Worm (Caenorhabditis elegans) whole organism, young adult: Measurements from ENCODE around the gene T11B7.1.
A peak's percentile ranks its signal among the peaks of the same experiment; 100 is the strongest.

ENCODE experiments used
- B0019.2 ChIP-seq: fragments of 200-800 bp; sonication (Bioruptor generic); conservative IDR thresholded peaks from 2 replicates; pipeline ENCODE4 v1.3.6; 2022; ENCODE audit warnings: missing genetic modification reagents, missing genetic modification characterization, missing compliant biosample characterization
- F23B12.7 ChIP-seq: sonication (generic microtip); optimal IDR thresholded peaks from 2 replicates; lab custom pipeline; 2017; ENCODE audit warnings: missing genetic modification characterization, mild to moderate bottlenecking, missing compliant biosample characterization, antibody characterized with exemption, moderate library complexity; ENCODE audit not compliant: insufficient read depth
- F33H1.4 ChIP-seq: fragments of 200-800 bp; sonication (Bioruptor generic); IDR thresholded peaks from 2 replicates; pipeline ENCODE4 v1.3.6; 2022; ENCODE audit warnings: missing genetic modification reagents, missing genetic modification characterization, missing compliant biosample characterization
- F52B5.7 ChIP-seq: sonication (generic microtip); optimal IDR thresholded peaks from 2 replicates; lab custom pipeline; 2016; ENCODE audit warnings: mild to moderate bottlenecking, missing genetic modification characterization, missing compliant biosample characterization
- F55B11.4 ChIP-seq: sonication (generic microtip); optimal IDR thresholded peaks from 2 replicates; lab custom pipeline; 2016; ENCODE audit warnings: missing compliant biosample characterization, missing genetic modification characterization, borderline replicate concordance; ENCODE audit not compliant: insufficient read depth
- Y53G8AR.9 ChIP-seq: fragments of 200-800 bp; sonication (Bioruptor generic); conservative IDR thresholded peaks from 2 replicates; pipeline ENCODE4 v1.3.6; 2022; ENCODE audit warnings: missing genetic modification reagents, missing genetic modification characterization, missing compliant biosample characterization
- akir-1 ChIP-seq: fragments of 200-800 bp; sonication (Bioruptor generic); optimal IDR thresholded peaks from 2 replicates; lab custom pipeline; 2018; ENCODE audit warnings: mild to moderate bottlenecking, missing genetic modification characterization, moderate library complexity, missing compliant biosample characterization
- attf-3 ChIP-seq: fragments of 200-800 bp; sonication (Bioruptor generic); conservative IDR thresholded peaks from 2 replicates; pipeline ENCODE4 v1.3.6; 2022; ENCODE audit warnings: missing genetic modification reagents, missing genetic modification characterization, missing compliant biosample characterization
- ccch-3 ChIP-seq: fragments of 200-800 bp; sonication (Bioruptor generic); optimal IDR thresholded peaks from 2 replicates; lab custom pipeline; 2018; ENCODE audit warnings: mild to moderate bottlenecking, missing genetic modification characterization, missing compliant biosample characterization
- ceh-79 ChIP-seq: sonication (generic microtip); optimal IDR thresholded peaks from 2 replicates; lab custom pipeline; 2017; ENCODE audit warnings: mild to moderate bottlenecking, missing genetic modification characterization, missing compliant biosample characterization
- dox-1 ChIP-seq: fragments of 200-800 bp; sonication (Bioruptor generic); IDR thresholded peaks from 2 replicates; pipeline ENCODE4 v1.3.6; 2022; ENCODE audit warnings: missing genetic modification reagents, missing genetic modification characterization, missing compliant biosample characterization
- dpff-1 ChIP-seq: sonication (generic microtip); optimal IDR thresholded peaks from 2 replicates; lab custom pipeline; 2017; ENCODE audit warnings: mild to moderate bottlenecking, missing genetic modification characterization, missing compliant biosample characterization
- efl-1 ChIP-seq: fragments of 150-350 bp; optimal IDR thresholded peaks from 2 replicates; lab custom pipeline; 2014; ENCODE audit warnings: missing biosample characterization, missing genetic modification reagents, missing genetic modification characterization
- egrh-3 ChIP-seq: fragments of 200-800 bp; sonication (Bioruptor generic); IDR thresholded peaks from 2 replicates; pipeline ENCODE4 v1.3.6; 2022; ENCODE audit warnings: missing genetic modification reagents, missing genetic modification characterization, missing compliant biosample characterization
- ekl-4 ChIP-seq: fragments of 200-800 bp; sonication (Bioruptor generic); IDR thresholded peaks from 2 replicates; pipeline ENCODE4 v1.3.6; 2022; ENCODE audit warnings: missing genetic modification reagents, missing genetic modification characterization, missing compliant biosample characterization
- fkh-3 ChIP-seq: sonication (generic microtip); optimal IDR thresholded peaks from 2 replicates; lab custom pipeline; 2016; ENCODE audit warnings: mild to moderate bottlenecking, missing genetic modification characterization, missing compliant biosample characterization
- gei-17 ChIP-seq: fragments of 200-800 bp; sonication (Bioruptor generic); optimal IDR thresholded peaks from 2 replicates; lab custom pipeline; 2018; ENCODE audit warnings: mild to moderate bottlenecking, missing genetic modification characterization, missing compliant biosample characterization
- hlh-12 ChIP-seq: sonication (generic microtip); optimal IDR thresholded peaks from 2 replicates; lab custom pipeline; 2016; ENCODE audit warnings: missing genetic modification characterization, missing compliant biosample characterization
- hmg-20 ChIP-seq: fragments of 200-800 bp; sonication (Bioruptor generic); IDR thresholded peaks from 2 replicates; pipeline ENCODE4 v1.3.6; 2022; ENCODE audit warnings: missing genetic modification reagents, missing genetic modification characterization, missing compliant biosample characterization
- let-526 ChIP-seq: fragments of 200-800 bp; sonication (Bioruptor generic); IDR thresholded peaks from 2 replicates; pipeline ENCODE4 v1.3.6; 2022; ENCODE audit warnings: missing genetic modification reagents, missing genetic modification characterization, missing compliant biosample characterization
- lin-40 ChIP-seq: sonication (generic microtip); optimal IDR thresholded peaks from 2 replicates; lab custom pipeline; 2016; ENCODE audit warnings: missing genetic modification characterization, mild to moderate bottlenecking, missing compliant biosample characterization, missing genotype, missing genetic modification reagents
- madf-8 ChIP-seq: fragments of 200-800 bp; sonication (Bioruptor generic); conservative IDR thresholded peaks from 2 replicates; pipeline ENCODE4 v1.3.6; 2022; ENCODE audit warnings: missing genetic modification reagents, missing genetic modification characterization, missing compliant biosample characterization
- mcd-1 ChIP-seq: fragments of 200-800 bp; sonication (Bioruptor generic); IDR thresholded peaks from 2 replicates; pipeline ENCODE4 v1.3.6; 2022; ENCODE audit warnings: missing genetic modification reagents, missing genetic modification characterization, missing compliant biosample characterization
- mxl-1 ChIP-seq: sonication (generic microtip); optimal IDR thresholded peaks from 2 replicates; lab custom pipeline; 2016; ENCODE audit warnings: missing genetic modification characterization, missing compliant biosample characterization
- nfya-2 ChIP-seq: fragments of 200-800 bp; sonication (Bioruptor generic); IDR thresholded peaks from 2 replicates; pipeline ENCODE4 v1.3.6; 2022; ENCODE audit warnings: missing genetic modification reagents, missing genetic modification characterization, missing compliant biosample characterization
- nhr-80 ChIP-seq: sonication (generic microtip); optimal IDR thresholded peaks from 2 replicates; lab custom pipeline; 2016; ENCODE audit warnings: missing genetic modification characterization, missing compliant biosample characterization
- nhr-90 ChIP-seq: sonication (generic microtip); optimal IDR thresholded peaks from 2 replicates; lab custom pipeline; 2016; ENCODE audit warnings: missing genotype, mild to moderate bottlenecking, missing genetic modification characterization, missing compliant biosample characterization
- rcor-1 ChIP-seq: fragments of 200-800 bp; sonication (Bioruptor generic); IDR thresholded peaks from 2 replicates; pipeline ENCODE4 v1.3.6; 2022; ENCODE audit warnings: missing genetic modification reagents, missing genetic modification characterization, missing compliant biosample characterization
- snpc-4 ChIP-seq, 5 experiments: fragments of 150-350 bp in 1 of 5; sonication (generic microtip) in 4 of 5; optimal IDR thresholded peaks; 2 replicates each; lab custom pipeline; 2014 to 2018; ENCODE audit warnings: missing genetic modification characterization in 5 of 5, missing biosample characterization in 3 of 5, antibody characterized with exemption in 2 of 5, mild to moderate bottlenecking in 2 of 5, missing compliant biosample characterization in 2 of 5, missing genotype in 2 of 5, moderate library complexity in 2 of 5, missing genetic modification reagents in 1 of 5
- tbx-9 ChIP-seq: sonication (generic microtip); optimal IDR thresholded peaks from 2 replicates; lab custom pipeline; 2016; ENCODE audit warnings: borderline replicate concordance, missing genetic modification characterization, inconsistent platforms, missing compliant biosample characterization
- unc-62 ChIP-seq: fragments of 150-350 bp; optimal IDR thresholded peaks from 2 replicates; lab custom pipeline; 2014; ENCODE audit warnings: missing biosample characterization, missing genetic modification reagents, missing genetic modification characterization
- zfh-2 ChIP-seq: fragments of 200-800 bp; sonication (Bioruptor generic); conservative IDR thresholded peaks from 2 replicates; pipeline ENCODE4 v1.3.6; 2022; ENCODE audit warnings: missing genetic modification reagents, missing genetic modification characterization, missing compliant biosample characterization
- ztf-22 ChIP-seq: fragments of 200-800 bp; sonication (Bioruptor generic); optimal IDR thresholded peaks from 2 replicates; lab custom pipeline; 2018; ENCODE audit warnings: mild to moderate bottlenecking, missing genetic modification characterization, moderate library complexity, missing compliant biosample characterization
- ztf-25 ChIP-seq: fragments of 200-800 bp; sonication (Bioruptor generic); IDR thresholded peaks from 2 replicates; pipeline ENCODE4 v1.3.6; 2022; ENCODE audit warnings: missing genetic modification reagents, missing genetic modification characterization, missing compliant biosample characterization
- ztf-28 ChIP-seq: fragments of 200-800 bp; sonication (Bioruptor generic); IDR thresholded peaks from 2 replicates; pipeline ENCODE4 v1.3.6; 2022; ENCODE audit warnings: missing genetic modification reagents, missing genetic modification characterization, missing compliant biosample characterization

The T11B7.1 gene

ce11 chrIV:8844457-8844856, 3.9 kb downstream of the T11B7.1 start, which contains the start of gene T11B7.2:
T11B7.2 (minus strand) TSS chrIV:8844557.
- no peak for TF ChIP-seq tbx-9 (tag; lab: Kevin White, UChicago)
- TF ChIP-seq, all 124 proteins: peak for 0

ce11 chrIV:8845922-8846321, 5.4 kb downstream of the T11B7.1 start:
- TF ChIP-seq nhr-80 (peak; percentile 68), ceh-79 (tag; lab: Kevin White, UChicago) (no peak)
- TF ChIP-seq, all 124 proteins: peak for 1

ce11 chrIV:8847918-8848317, 7.4 kb downstream of the T11B7.1 start, which contains the start of gene col-118:
col-118 (plus strand) TSS chrIV:8848218.
- TF ChIP-seq F23B12.7, result no peak
- no peak for TF ChIP-seq hmg-20 (GFP tag; lab: Robert Waterston, UW)
- TF ChIP-seq ztf-25 (GFP tag; lab: Robert Waterston, UW), result no peak
- no peak for TF ChIP-seq mxl-1 (tag; lab: Kevin White, UChicago)
- TF ChIP-seq F33H1.4 (GFP tag; lab: Robert Waterston, UW), result no peak
- TF ChIP-seq snpc-4 (GFP tag; optimal IDR thresholded peaks at IDR 0.05; lab: Kevin White, UChicago), result no peak
- no peak for TF ChIP-seq snpc-4 (tag; optimal IDR thresholded peaks at IDR 0.05; lab: Kevin White, UChicago)
- no peak for TF ChIP-seq efl-1 (GFP tag; lab: Kevin White, UChicago)
- TF ChIP-seq nfya-2 (GFP tag; lab: Robert Waterston, UW), result no peak
- TF ChIP-seq madf-8 (GFP tag; lab: Robert Waterston, UW), result no peak
- TF ChIP-seq attf-3 (GFP tag; lab: Robert Waterston, UW), result no peak
- no peak for TF ChIP-seq dox-1 (GFP tag; lab: Robert Waterston, UW)
- TF ChIP-seq ztf-22 (GFP tag; lab: Kevin White, UChicago), result no peak
- TF ChIP-seq akir-1 (GFP tag; lab: Kevin White, UChicago), result no peak
- TF ChIP-seq hlh-12 (tag; lab: Kevin White, UChicago), result no peak
- no peak for TF ChIP-seq mcd-1 (GFP tag; lab: Robert Waterston, UW)
- TF ChIP-seq fkh-3 (tag; lab: Kevin White, UChicago), result no peak
- TF ChIP-seq F55B11.4 (tag; lab: Kevin White, UChicago), result no peak
- TF ChIP-seq unc-62 (GFP tag; lab: Kevin White, UChicago), result no peak

ce11 chrIV:8848983-8849382, 8.5 kb downstream of the T11B7.1 start:
- TF ChIP-seq zfh-2 (GFP tag; lab: Robert Waterston, UW) (peak; percentile 83), egrh-3 (GFP tag; lab: Robert Waterston, UW) (peak; percentile 35; the same call in 1 of the 2 replicates), nhr-90 (tag; lab: Kevin White, UChicago) (no peak)
- TF ChIP-seq, all 124 proteins: peak for 2

- TF ChIP-seq akir-1 (GFP tag; lab: Kevin White, UChicago) (no peak), dpff-1 (tag; lab: Kevin White, UChicago) (no peak), rcor-1 (GFP tag; lab: Robert Waterston, UW) (no peak), ztf-28 (GFP tag; lab: Robert Waterston, UW) (no peak), F52B5.7 (tag; lab: Kevin White, UChicago) (no peak), zfh-2 (GFP tag; lab: Robert Waterston, UW) (peak; percentile 87), ekl-4 (GFP tag; lab: Robert Waterston, UW) (peak; percentile 31; the same call in 1 of the 2 replicates), B0019.2 (no peak), let-526 (GFP tag; lab: Robert Waterston, UW) (no peak), Y53G8AR.9 (no peak), egrh-3 (GFP tag; lab: Robert Waterston, UW) (peak; percentile 75; the same call in 1 of the 2 replicates), lin-40 (tag; lab: Kevin White, UChicago) (no peak), tbx-9 (tag; lab: Kevin White, UChicago) (no peak), gei-17 (no peak), ccch-3 (GFP tag; lab: Kevin White, UChicago) (no peak)
- TF ChIP-seq, all 124 proteins: peak for 3
Measured at ce11 chrIV:8850807-8851206, 10.3 kb downstream of the T11B7.1 start.
